Worm (Caenorhabditis elegans) whole organism, L4/young adult: ENCODE data around the gene tag-77.

Source experiments
- W03F9.2 ChIP-seq: fragments of 150-350 bp; optimal IDR thresholded peaks from 2 replicates; lab custom pipeline; 2014; ENCODE audit warnings: missing biosample characterization, missing genetic modification characterization
- dao-5 ChIP-seq: sonication (generic microtip); optimal IDR thresholded peaks from 2 replicates; lab custom pipeline; 2016; ENCODE audit warnings: missing genotype, missing genetic modification characterization, moderate library complexity, missing compliant biosample characterization
- him-1 ChIP-seq: sonication (generic microtip); optimal IDR thresholded peaks from 2 replicates; lab custom pipeline; 2016; ENCODE audit warnings: missing genotype, missing genetic modification reagents, missing genetic modification characterization, missing compliant biosample characterization

The tag-77 gene

ce11 chrIV:8510534-8510933 is at the start of gene tag-77:
tag-77 (minus strand) TSS chrIV:8510548.
- TF ChIP-seq dao-5 (no peak), W03F9.2 (peak; percentile 26), him-1 (tag; lab: Kevin White, UChicago) (no peak)

- TF ChIP-seq W03F9.2 (no peak), him-1 (tag; lab: Kevin White, UChicago) (no peak), dao-5 (no peak)
These were observed 48.8 kb upstream of the tag-77 start, which contains the start of gene npr-22 for ce11 chrIV:8559132-8559531. npr-22 (plus strand) TSS chrIV:8559432.

ce11 chrIV:8542272-8542671 is 31.9 kb upstream of the tag-77 start:
- TF ChIP-seq W03F9.2 (no peak), him-1 (tag; lab: Kevin White, UChicago) (no peak), dao-5 (no peak)

DNA sequence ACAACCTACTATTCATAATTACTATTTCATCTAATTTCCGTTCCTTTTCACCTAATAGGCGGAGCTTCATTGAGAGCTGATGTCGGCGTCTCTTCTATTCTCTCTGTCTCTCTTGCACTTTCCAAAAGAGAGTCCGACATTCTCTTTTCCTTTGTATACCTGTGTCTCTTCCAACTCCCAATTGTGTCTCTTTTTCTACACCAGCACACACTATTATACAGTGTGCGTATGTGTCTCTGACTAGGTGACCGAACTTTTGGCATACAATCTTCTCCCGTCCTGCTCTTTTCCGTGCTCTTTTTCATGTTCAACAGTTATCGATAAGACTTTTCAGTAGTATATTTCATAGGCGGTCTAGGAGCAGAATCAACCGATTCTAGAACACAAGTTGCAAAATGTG is 29.9 kb upstream of the tag-77 start:
- TF ChIP-seq W03F9.2: no peak
- no peak for TF ChIP-seq him-1 (tag; lab: Kevin White, UChicago)
- no peak for TF ChIP-seq dao-5

ce11 chrIV:8539645-8540044 is 29.3 kb upstream of the tag-77 start:
- TF ChIP-seq him-1 (tag; lab: Kevin White, UChicago) (no peak), W03F9.2 (no peak), dao-5 (no peak)

ce11 chrIV:8538659-8539173 is 28.4 kb upstream of the tag-77 start, which contains the start of gene hyl-1:
hyl-1 (plus strand) TSS chrIV:8539123.
- TF ChIP-seq W03F9.2: no peak

DNA sequence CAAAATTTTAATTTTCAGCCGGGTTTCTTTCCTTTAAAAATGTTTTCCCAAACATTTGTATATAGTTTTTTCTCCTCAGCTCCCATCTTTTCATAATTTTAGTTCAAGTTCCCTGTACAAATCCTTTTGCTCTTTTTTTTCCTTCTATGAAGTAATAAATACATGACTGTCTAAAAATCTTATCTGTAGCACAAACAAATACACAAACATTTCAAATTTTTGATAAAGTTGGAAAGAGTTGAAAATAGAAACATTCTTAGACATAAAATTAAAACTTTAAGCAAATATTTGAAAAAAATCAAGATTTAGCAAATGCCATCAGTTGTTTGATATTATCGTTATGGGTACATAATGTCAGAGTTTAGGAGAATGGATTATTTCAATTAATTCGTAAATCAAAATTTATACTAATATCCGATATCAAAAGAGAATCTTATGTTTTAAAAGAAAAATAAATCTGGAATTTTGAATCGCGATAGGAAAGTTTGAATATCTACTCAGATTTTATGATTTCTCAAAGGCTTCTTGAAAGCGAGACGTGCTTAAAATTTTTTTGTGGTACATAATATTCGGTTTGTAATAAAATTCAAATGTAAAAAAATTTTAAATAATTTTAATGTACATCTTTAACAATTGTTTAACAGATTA is 27.8 kb upstream of the tag-77 start:
- TF ChIP-seq W03F9.2: no peak
- TF ChIP-seq him-1 (tag; lab: Kevin White, UChicago): no peak

DNA sequence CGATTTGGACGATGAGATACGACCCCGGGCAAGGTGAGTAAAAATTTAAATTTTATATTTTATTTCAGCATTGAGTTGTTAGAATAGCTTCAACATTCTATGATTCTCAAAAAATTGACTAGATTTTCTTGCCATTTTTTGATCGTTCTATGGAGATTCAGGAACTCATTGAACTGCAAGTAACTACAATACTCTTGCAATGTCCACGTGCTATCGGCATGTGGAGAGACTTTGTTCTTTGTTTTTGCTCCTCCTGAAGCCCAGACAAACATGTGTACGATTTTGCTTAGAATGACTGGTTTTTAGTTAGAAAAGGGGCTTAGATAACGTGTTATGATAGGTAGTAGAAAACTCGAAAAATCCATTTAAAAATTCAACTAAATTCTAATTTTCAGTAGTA is 25.6 kb upstream of the tag-77 start:
- no peak for TF ChIP-seq dao-5
- no peak for TF ChIP-seq W03F9.2
- no peak for TF ChIP-seq him-1 (tag; lab: Kevin White, UChicago)

DNA sequence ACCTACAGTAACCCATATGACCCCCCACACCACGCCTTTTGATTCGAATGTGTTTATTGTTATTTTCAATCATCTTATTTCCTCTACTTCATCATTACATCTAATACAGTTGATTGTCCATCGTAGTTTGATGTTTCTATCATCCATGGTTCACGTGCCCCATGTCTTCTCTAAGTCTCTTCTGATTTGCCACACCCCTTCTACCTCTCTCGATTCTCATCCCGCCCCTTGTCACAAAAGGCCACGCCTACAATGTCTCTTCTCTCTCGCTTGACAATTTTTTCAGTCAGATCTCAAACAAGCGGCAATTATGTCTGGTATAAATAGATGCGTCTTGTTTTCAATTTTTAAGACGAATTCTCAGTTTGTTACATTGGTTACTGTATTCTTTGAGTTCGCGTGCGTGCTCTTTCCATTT is 24.7 kb upstream of the tag-77 start:
- TF ChIP-seq W03F9.2 (peak; percentile 23), dao-5 (no peak)

DNA sequence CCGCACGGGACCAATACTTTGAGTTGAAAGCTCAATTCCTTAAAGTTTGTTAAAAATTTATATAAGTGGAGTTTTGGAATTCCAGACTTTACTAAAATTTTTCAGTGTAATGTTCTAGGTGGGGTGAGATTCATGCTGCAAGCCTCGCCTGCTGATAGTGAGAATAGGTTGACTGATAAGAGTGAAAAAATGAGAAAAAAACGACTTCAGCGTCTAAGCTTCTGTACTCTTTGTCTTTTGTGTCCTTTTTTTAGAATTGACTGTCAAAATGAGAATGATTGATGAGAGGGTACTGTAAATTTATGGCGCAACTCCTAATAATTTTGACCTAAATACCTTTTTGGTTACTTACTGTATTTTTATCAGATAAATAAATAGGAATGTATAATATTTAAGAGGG is 23.8 kb upstream of the tag-77 start:
- TF ChIP-seq W03F9.2: no peak
- TF ChIP-seq him-1 (tag; lab: Kevin White, UChicago): no peak
- no peak for TF ChIP-seq dao-5

ce11 chrIV:8532796-8533195 is 22.4 kb upstream of the tag-77 start:
- TF ChIP-seq W03F9.2 (no peak), him-1 (tag; lab: Kevin White, UChicago) (no peak), dao-5 (no peak)

- TF ChIP-seq dao-5 (no peak), W03F9.2 (no peak), him-1 (tag; lab: Kevin White, UChicago) (no peak)
These were observed 21.7 kb upstream of the tag-77 start for ce11 chrIV:8532024-8532423.

- TF ChIP-seq him-1 (tag; lab: Kevin White, UChicago) (no peak), W03F9.2 (peak; percentile 46)
These were observed 20.0 kb upstream of the tag-77 start for ce11 chrIV:8530042-8531027.

- TF ChIP-seq dao-5 (no peak), him-1 (tag; lab: Kevin White, UChicago) (no peak), W03F9.2 (no peak)
These were observed 18.7 kb upstream of the tag-77 start for ce11 chrIV:8529039-8529438.

- no peak for TF ChIP-seq him-1 (tag; lab: Kevin White, UChicago)
- no peak for TF ChIP-seq dao-5
- no peak for TF ChIP-seq W03F9.2
These were observed 18.0 kb upstream of the tag-77 start for ce11 chrIV:8528345-8528744.
